Worm (Caenorhabditis elegans) whole organism, early embryonic: ENCODE results near the gene fnta-1.

Experiments used
- B0310.2 ChIP-seq: sonication (generic microtip); optimal IDR thresholded peaks from 2 replicates; lab custom pipeline; 2016; ENCODE audit warnings: mild to moderate bottlenecking, missing genetic modification characterization, missing compliant biosample characterization
- F13C5.2 ChIP-seq: sonication (generic microtip); optimal IDR thresholded peaks from 2 replicates; lab custom pipeline; 2017; ENCODE audit warnings: mild to moderate bottlenecking, missing genetic modification characterization, inconsistent platforms, missing compliant biosample characterization
- aly-1 ChIP-seq: sonication (generic microtip); optimal IDR thresholded peaks from 2 replicates; lab custom pipeline; 2016; ENCODE audit warnings: missing genetic modification characterization, missing compliant biosample characterization
- ama-1 ChIP-seq: fragments of 150-350 bp; optimal IDR thresholded peaks from 2 replicates; lab custom pipeline; 2014
- ceh-13 ChIP-seq: fragments of 200-800 bp; sonication (Bioruptor generic); optimal IDR thresholded peaks from 2 replicates; lab custom pipeline; 2018; ENCODE audit warnings: mild to moderate bottlenecking, missing genetic modification characterization, missing compliant biosample characterization
- ceh-36 ChIP-seq: sonication (generic microtip); optimal IDR thresholded peaks from 2 replicates; lab custom pipeline; 2016; ENCODE audit warnings: missing genetic modification characterization, inconsistent platforms, missing compliant biosample characterization
- ets-7 ChIP-seq: sonication (generic microtip); optimal IDR thresholded peaks from 2 replicates; lab custom pipeline; 2016; ENCODE audit warnings: missing genotype, missing genetic modification characterization, missing compliant biosample characterization
- flt-1 ChIP-seq: fragments of 200-800 bp; sonication (Bioruptor generic); IDR thresholded peaks from 2 replicates; pipeline ENCODE4 v1.3.6; 2022; ENCODE audit warnings: missing genetic modification characterization, missing compliant biosample characterization
- hmbx-1 ChIP-seq: sonication (generic microtip); optimal IDR thresholded peaks from 2 replicates; lab custom pipeline; 2016; ENCODE audit warnings: mild to moderate bottlenecking, missing genetic modification characterization, missing compliant biosample characterization
- hmg-4 ChIP-seq: fragments of 200-800 bp; sonication (Bioruptor generic); optimal IDR thresholded peaks from 2 replicates; lab custom pipeline; 2018; ENCODE audit warnings: mild to moderate bottlenecking, missing genetic modification characterization, missing compliant biosample characterization
- hnd-1 ChIP-seq: sonication (generic microtip); optimal IDR thresholded peaks from 2 replicates; lab custom pipeline; 2016; ENCODE audit warnings: missing genetic modification characterization, missing compliant biosample characterization
- pes-1 ChIP-seq: fragments of 200-800 bp; sonication (Bioruptor generic); IDR thresholded peaks from 2 replicates; pipeline ENCODE4 v1.3.6; 2022; ENCODE audit warnings: missing genetic modification reagents, missing genetic modification characterization, missing compliant biosample characterization
- scrt-1 ChIP-seq: fragments of 200-800 bp; sonication (Bioruptor generic); IDR thresholded peaks from 2 replicates; pipeline ENCODE4 v1.3.6; 2022; ENCODE audit warnings: missing genetic modification characterization, missing compliant biosample characterization
- sea-1 ChIP-seq: fragments of 200-800 bp; sonication (Bioruptor generic); conservative IDR thresholded peaks from 2 replicates; pipeline ENCODE4 v1.3.6; 2022; ENCODE audit warnings: missing genetic modification characterization, missing compliant biosample characterization
- tbx-11 ChIP-seq: fragments of 200-800 bp; sonication (Bioruptor generic); IDR thresholded peaks from 2 replicates; pipeline ENCODE4 v1.3.6; 2022; ENCODE audit warnings: missing genetic modification characterization, missing compliant biosample characterization
- tbx-37 ChIP-seq: fragments of 200-800 bp; sonication (Bioruptor generic); conservative IDR thresholded peaks from 2 replicates; pipeline ENCODE4 v1.3.6; 2022; ENCODE audit warnings: missing genetic modification reagents, missing genetic modification characterization, missing compliant biosample characterization
- tra-4 ChIP-seq: sonication (generic microtip); optimal IDR thresholded peaks from 2 replicates; lab custom pipeline; 2017; ENCODE audit warnings: missing genetic modification characterization, missing compliant biosample characterization

The fnta-1 gene

DNA sequence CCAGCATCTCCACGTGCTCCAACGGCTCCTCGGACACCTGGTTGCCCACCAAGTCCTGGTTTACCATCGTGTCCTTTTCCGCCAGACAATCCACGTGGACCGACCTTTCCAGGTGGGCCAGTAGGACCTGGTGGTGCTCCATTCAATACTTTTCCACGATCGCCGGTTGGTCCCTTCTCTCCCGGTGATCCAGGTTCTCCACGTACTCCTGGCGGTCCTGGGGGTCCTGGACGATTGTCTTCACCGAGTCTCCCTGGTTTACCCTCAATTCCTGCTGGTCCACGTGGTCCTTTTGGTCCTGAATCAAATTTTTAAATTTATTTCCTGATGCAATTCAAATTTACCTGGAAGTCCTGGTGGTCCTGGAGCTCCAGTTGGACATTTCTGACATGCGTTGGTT, 18.3 kb upstream of the fnta-1 start:
- TF ChIP-seq ama-1 = no peak

DNA sequence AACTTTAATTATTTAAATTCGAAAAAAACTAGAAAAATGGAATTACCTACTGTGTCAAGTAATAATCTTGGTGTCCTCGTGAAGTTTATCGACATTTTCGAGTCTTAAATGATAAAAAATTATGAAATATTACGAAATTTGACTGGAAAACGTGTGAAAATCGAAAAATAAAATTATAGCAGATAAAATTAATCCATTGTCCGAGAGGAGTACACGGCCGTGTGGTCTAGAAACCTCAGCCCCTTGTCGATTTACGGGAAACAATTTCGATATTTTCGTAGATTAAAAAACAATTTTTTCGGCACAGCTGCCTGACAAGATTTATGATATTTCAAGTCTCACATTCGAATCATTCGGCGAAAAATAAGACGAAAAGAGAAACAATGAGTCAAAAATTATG, 17.0 kb upstream of the fnta-1 start, which contains the start of gene R02D3.8:
Gene R02D3.8, minus strand, starts transcription at position 109 of the 400 bp plus-strand sequence.
- no peak for TF ChIP-seq ceh-13 (GFP tag; lab: Kevin White, UChicago)
- no peak for TF ChIP-seq sea-1 (GFP tag; lab: Robert Waterston, UW)
- TF ChIP-seq F13C5.2 (tag; lab: Kevin White, UChicago) = no peak
- TF ChIP-seq ets-7 (tag; lab: Kevin White, UChicago) = no peak
- no peak for TF ChIP-seq hnd-1
- TF ChIP-seq tbx-11 (GFP tag; lab: Robert Waterston, UW) = no peak
- no peak for TF ChIP-seq tbx-37 (GFP tag; lab: Robert Waterston, UW)
- no peak for TF ChIP-seq flt-1 (GFP tag; lab: Robert Waterston, UW)
- no peak for TF ChIP-seq tra-4
- TF ChIP-seq aly-1 = no peak
- no peak for TF ChIP-seq ama-1
- TF ChIP-seq scrt-1 = no peak

DNA sequence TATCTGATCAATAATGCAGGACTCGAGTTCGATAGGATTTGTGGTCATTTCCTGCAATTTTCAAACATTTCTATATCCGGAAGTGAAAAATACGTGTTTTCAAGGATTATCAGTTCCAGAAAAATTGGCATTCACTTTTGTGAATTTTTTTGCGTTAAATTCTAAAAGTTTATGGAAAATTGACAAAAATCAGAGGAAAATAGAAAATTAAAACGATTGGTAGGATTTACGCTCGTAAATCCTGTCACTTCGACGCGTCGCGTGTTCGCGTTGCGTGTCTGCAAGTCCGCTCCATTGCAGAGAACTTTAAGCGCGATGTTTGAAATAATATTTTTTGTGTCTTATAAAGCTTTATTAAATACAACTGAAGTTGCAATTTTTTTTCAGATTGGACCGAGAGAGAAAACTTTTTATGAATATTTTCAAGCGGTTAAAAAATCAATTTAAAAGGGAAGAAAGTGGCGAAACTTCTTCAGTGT, 15.3 kb upstream of the fnta-1 start, which contains the start of gene rcat-1:
Gene rcat-1, minus strand, starts transcription at position 51 of the 479 bp plus-strand sequence.
- TF ChIP-seq hmg-4 (GFP tag; lab: Kevin White, UChicago) (no peak), hnd-1 (no peak), pes-1 (GFP tag; lab: Robert Waterston, UW) (0 out of 2 replicates have a peak, but pooled peaks have one; percentile 14), hmbx-1 (tag; lab: Kevin White, UChicago) (no peak), B0310.2 (tag; lab: Kevin White, UChicago) (no peak), ets-7 (tag; lab: Kevin White, UChicago) (no peak), ceh-13 (GFP tag; lab: Kevin White, UChicago) (no peak), tra-4 (no peak), F13C5.2 (tag; lab: Kevin White, UChicago) (peak; percentile 71), scrt-1 (no peak)

ce11 chrIV:252454-252853, 12.3 kb upstream of the fnta-1 start, which contains the start of gene grl-19:
Gene grl-19, minus strand, starts transcription at chrIV:252554.
- TF ChIP-seq ceh-13 (GFP tag; lab: Kevin White, UChicago) = no peak
- TF ChIP-seq hmg-4 (GFP tag; lab: Kevin White, UChicago) = no peak
- no peak for TF ChIP-seq tra-4
- no peak for TF ChIP-seq F13C5.2 (tag; lab: Kevin White, UChicago)

ce11 chrIV:247494-247893, 7.4 kb upstream of the fnta-1 start:
- TF ChIP-seq tbx-11 (GFP tag; lab: Robert Waterston, UW) = no peak
- no peak for TF ChIP-seq hnd-1
- TF ChIP-seq scrt-1 = no peak
- no peak for TF ChIP-seq ceh-13 (GFP tag; lab: Kevin White, UChicago)
- no peak for TF ChIP-seq B0310.2 (tag; lab: Kevin White, UChicago)
- TF ChIP-seq hmbx-1 (tag; lab: Kevin White, UChicago) = no peak
- TF ChIP-seq pes-1 (GFP tag; lab: Robert Waterston, UW) = no peak
- TF ChIP-seq F13C5.2 (tag; lab: Kevin White, UChicago) = no peak
- TF ChIP-seq flt-1 (GFP tag; lab: Robert Waterston, UW) = no peak
- no peak for TF ChIP-seq tbx-37 (GFP tag; lab: Robert Waterston, UW)
- TF ChIP-seq tra-4 = no peak
- no peak for TF ChIP-seq ceh-36 (tag; lab: Kevin White, UChicago)
- no peak for TF ChIP-seq sea-1 (GFP tag; lab: Robert Waterston, UW)
- TF ChIP-seq aly-1 = no peak
- no peak for TF ChIP-seq hmg-4 (GFP tag; lab: Kevin White, UChicago)
- TF ChIP-seq ets-7 (tag; lab: Kevin White, UChicago) = no peak

ce11 chrIV:244843-245242, 4.7 kb upstream of the fnta-1 start, which contains the start of gene aass-1:
Gene aass-1, plus strand, starts transcription at chrIV:245143.
- no peak for TF ChIP-seq hmg-4 (GFP tag; lab: Kevin White, UChicago)
- TF ChIP-seq scrt-1 = no peak
- TF ChIP-seq tbx-11 (GFP tag; lab: Robert Waterston, UW) = no peak
- TF ChIP-seq tbx-37 (GFP tag; lab: Robert Waterston, UW) = no peak
- no peak for TF ChIP-seq F13C5.2 (tag; lab: Kevin White, UChicago)
- TF ChIP-seq pes-1 (GFP tag; lab: Robert Waterston, UW) = no peak
- TF ChIP-seq sea-1 (GFP tag; lab: Robert Waterston, UW) = no peak
- no peak for TF ChIP-seq ceh-13 (GFP tag; lab: Kevin White, UChicago)
- TF ChIP-seq hmbx-1 (tag; lab: Kevin White, UChicago) = no peak
- no peak for TF ChIP-seq tra-4
- no peak for TF ChIP-seq B0310.2 (tag; lab: Kevin White, UChicago)
- no peak for TF ChIP-seq aly-1
- TF ChIP-seq ets-7 (tag; lab: Kevin White, UChicago) = no peak
- no peak for TF ChIP-seq ceh-36 (tag; lab: Kevin White, UChicago)
- no peak for TF ChIP-seq flt-1 (GFP tag; lab: Robert Waterston, UW)
- no peak for TF ChIP-seq ama-1
- TF ChIP-seq hnd-1 = no peak

- TF ChIP-seq pes-1 (GFP tag; lab: Robert Waterston, UW) (no peak), hmg-4 (GFP tag; lab: Kevin White, UChicago) (no peak), ama-1 (no peak), F13C5.2 (tag; lab: Kevin White, UChicago) (no peak), ets-7 (tag; lab: Kevin White, UChicago) (no peak), tra-4 (no peak), hnd-1 (no peak), ceh-36 (tag; lab: Kevin White, UChicago) (no peak), aly-1 (no peak), flt-1 (GFP tag; lab: Robert Waterston, UW) (no peak), scrt-1 (no peak), B0310.2 (tag; lab: Kevin White, UChicago) (no peak), tbx-11 (GFP tag; lab: Robert Waterston, UW) (no peak), hmbx-1 (tag; lab: Kevin White, UChicago) (no peak), ceh-13 (GFP tag; lab: Kevin White, UChicago) (no peak), sea-1 (GFP tag; lab: Robert Waterston, UW) (no peak)
These were observed 4.2 kb upstream of the fnta-1 start for ce11 chrIV:244278-244677.
